Worm (Caenorhabditis elegans): Measurements from ENCODE around the gene F17C8.7.

- no peak for TF ChIP-seq scrt-1 (GFP tag; IDR thresholded peaks at IDR 0.05)
- TF ChIP-seq aly-1 (tag; optimal IDR thresholded peaks at IDR 0.05), result no peak
- no peak for TF ChIP-seq ama-1 (optimal IDR thresholded peaks at IDR 0.05)
- TF ChIP-seq tbx-11 (GFP tag; IDR thresholded peaks at IDR 0.05), result no peak
- TF ChIP-seq sea-1 (GFP tag; conservative IDR thresholded peaks at IDR 0.05), result no peak
Observed at ce11 chrIII:4748666-4749065, 13.1 kb downstream of the F17C8.7 start.

Measured in whole organism, early embryonic.